Fruit fly (Drosophila melanogaster): ENCODE data around the gene TwdlZ.
A peak's percentile ranks its signal among the peaks of the same experiment; 100 is the strongest.

Gene TwdlZ

dm6 chrX:16761531-16761930, 23.6 kb downstream of the TwdlZ start:
- TF ChIP-seq CG12768 (GFP tag; optimal IDR thresholded peaks at IDR 0.05) (no peak), CG11617 (GFP tag; optimal IDR thresholded peaks at IDR 0.05) (no peak), CG33017 (tag; optimal IDR thresholded peaks at IDR 0.05) (no peak), Clk (GFP tag; optimal IDR thresholded peaks at IDR 0.05) (no peak), CG14711 (tag; optimal IDR thresholded peaks at IDR 0.05) (no peak), cic (GFP tag; optimal IDR thresholded peaks at IDR 0.05) (no peak), CG7101 (tag; optimal IDR thresholded peaks at IDR 0.05) (no peak), cnc (optimal IDR thresholded peaks at IDR 0.05) (no peak), kay (GFP tag; ENCODE audit: borderline replicate concordance) (no peak), Mnt (GFP tag; optimal IDR thresholded peaks at IDR 0.05) (no peak), CG1620 (GFP tag; optimal IDR thresholded peaks at IDR 0.05) (no peak), ovo (GFP tag; optimal IDR thresholded peaks at IDR 0.05) (no peak)

DNA sequence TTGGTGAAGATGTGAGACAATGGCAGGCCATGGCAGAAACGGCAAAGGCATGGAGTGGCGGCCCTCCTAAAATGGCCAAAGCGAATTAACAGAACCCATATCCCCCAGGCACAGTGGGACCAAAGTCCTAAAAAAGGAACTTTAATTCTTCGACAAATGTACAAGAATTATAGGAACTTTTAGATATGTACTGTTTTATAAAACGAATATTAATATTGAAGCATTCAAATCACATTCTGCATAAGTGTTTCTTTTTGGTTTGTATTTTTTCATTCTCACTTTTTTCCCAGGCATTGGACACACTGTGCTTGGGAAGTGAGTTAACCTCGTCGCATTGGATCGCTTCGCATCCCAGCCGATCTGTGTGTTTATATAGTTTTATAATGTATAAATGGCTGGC, 27.0 kb downstream of the TwdlZ start:
- TF ChIP-seq cic (GFP tag; optimal IDR thresholded peaks at IDR 0.05) (no peak), CG33017 (tag; optimal IDR thresholded peaks at IDR 0.05) (no peak), tj (GFP tag; optimal IDR thresholded peaks at IDR 0.05) (no peak), toe (GFP tag; optimal IDR thresholded peaks at IDR 0.05) (no peak), cnc (optimal IDR thresholded peaks at IDR 0.05) (no peak), ovo (GFP tag; optimal IDR thresholded peaks at IDR 0.05) (no peak), CG7045 (GFP tag; optimal IDR thresholded peaks at IDR 0.05) (no peak), CG5204 (GFP tag; optimal IDR thresholded peaks at IDR 0.05) (no peak), kay (GFP tag; ENCODE audit: borderline replicate concordance) (no peak), bab1 (GFP tag; optimal IDR thresholded peaks at IDR 0.05) (no peak), CG1620 (GFP tag; optimal IDR thresholded peaks at IDR 0.05) (no peak)

- TF ChIP-seq CG14711 (tag; optimal IDR thresholded peaks at IDR 0.05): no peak
- no peak for TF ChIP-seq Clk (GFP tag; optimal IDR thresholded peaks at IDR 0.05)
- no peak for TF ChIP-seq cnc (optimal IDR thresholded peaks at IDR 0.05)
- no peak for TF ChIP-seq Hr96 (GFP tag; optimal IDR thresholded peaks at IDR 0.05)
- no peak for TF ChIP-seq tj (GFP tag; optimal IDR thresholded peaks at IDR 0.05)
- no peak for TF ChIP-seq CG7045 (GFP tag; optimal IDR thresholded peaks at IDR 0.05)
- TF ChIP-seq toe (GFP tag; optimal IDR thresholded peaks at IDR 0.05): no peak
- TF ChIP-seq CG11617 (GFP tag; optimal IDR thresholded peaks at IDR 0.05): no peak
- TF ChIP-seq cic (GFP tag; optimal IDR thresholded peaks at IDR 0.05): no peak
- TF ChIP-seq CG7101 (tag; optimal IDR thresholded peaks at IDR 0.05): no peak
- TF ChIP-seq CG5204 (GFP tag; optimal IDR thresholded peaks at IDR 0.05): no peak
- TF ChIP-seq pad (GFP tag; optimal IDR thresholded peaks at IDR 0.05): no peak
- TF ChIP-seq bab1 (GFP tag; optimal IDR thresholded peaks at IDR 0.05): no peak
- no peak for TF ChIP-seq CG1620 (GFP tag; optimal IDR thresholded peaks at IDR 0.05)
Observed at dm6 chrX:16765809-16766208, 27.8 kb downstream of the TwdlZ start.

DNA sequence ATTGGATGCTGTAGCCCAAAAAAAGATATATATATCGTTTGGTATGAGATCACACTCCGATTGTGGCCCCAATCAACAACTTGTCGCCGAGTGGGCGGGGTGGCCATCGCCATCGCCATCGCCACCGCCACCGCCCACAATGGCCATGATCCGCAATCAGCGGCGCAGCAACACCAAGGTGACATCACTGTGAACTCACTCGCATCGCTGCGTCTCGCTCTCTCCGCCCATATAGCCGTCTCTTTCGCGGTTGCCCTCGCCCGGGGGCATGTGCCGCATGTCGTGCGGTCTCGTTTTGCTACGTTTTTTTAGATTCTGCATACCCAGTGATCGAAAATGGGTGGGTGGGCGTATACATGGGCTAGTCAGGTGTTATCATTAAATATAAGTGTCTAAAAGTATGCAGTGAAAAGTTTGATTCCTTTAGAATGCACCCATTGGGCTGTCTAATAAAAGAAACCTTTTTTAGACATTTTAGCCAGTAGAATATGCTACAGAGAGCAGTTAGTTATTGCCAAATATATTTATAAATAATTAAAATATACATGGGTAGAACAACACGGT, 29.0 kb downstream of the TwdlZ start:
- TF ChIP-seq ovo (GFP tag; optimal IDR thresholded peaks at IDR 0.05): no peak
- no peak for TF ChIP-seq kay (GFP tag; ENCODE audit: borderline replicate concordance)
- no peak for TF ChIP-seq bab1 (GFP tag; optimal IDR thresholded peaks at IDR 0.05)
- no peak for TF ChIP-seq cic (GFP tag; optimal IDR thresholded peaks at IDR 0.05)
- no peak for TF ChIP-seq tj (GFP tag; optimal IDR thresholded peaks at IDR 0.05)
- TF ChIP-seq CG11617 (GFP tag; optimal IDR thresholded peaks at IDR 0.05): no peak
- no peak for TF ChIP-seq Mnt (GFP tag; optimal IDR thresholded peaks at IDR 0.05)
- TF ChIP-seq cnc (optimal IDR thresholded peaks at IDR 0.05): no peak

- TF ChIP-seq CG14711 (tag; optimal IDR thresholded peaks at IDR 0.05) (no peak), toe (GFP tag; optimal IDR thresholded peaks at IDR 0.05) (no peak), CG5204 (GFP tag; optimal IDR thresholded peaks at IDR 0.05) (no peak), kay (GFP tag; ENCODE audit: borderline replicate concordance) (no peak), pad (GFP tag; optimal IDR thresholded peaks at IDR 0.05) (no peak), CG11617 (GFP tag; optimal IDR thresholded peaks at IDR 0.05) (no peak)
Observed at dm6 chrX:16768770-16769169, 30.8 kb downstream of the TwdlZ start.

DNA sequence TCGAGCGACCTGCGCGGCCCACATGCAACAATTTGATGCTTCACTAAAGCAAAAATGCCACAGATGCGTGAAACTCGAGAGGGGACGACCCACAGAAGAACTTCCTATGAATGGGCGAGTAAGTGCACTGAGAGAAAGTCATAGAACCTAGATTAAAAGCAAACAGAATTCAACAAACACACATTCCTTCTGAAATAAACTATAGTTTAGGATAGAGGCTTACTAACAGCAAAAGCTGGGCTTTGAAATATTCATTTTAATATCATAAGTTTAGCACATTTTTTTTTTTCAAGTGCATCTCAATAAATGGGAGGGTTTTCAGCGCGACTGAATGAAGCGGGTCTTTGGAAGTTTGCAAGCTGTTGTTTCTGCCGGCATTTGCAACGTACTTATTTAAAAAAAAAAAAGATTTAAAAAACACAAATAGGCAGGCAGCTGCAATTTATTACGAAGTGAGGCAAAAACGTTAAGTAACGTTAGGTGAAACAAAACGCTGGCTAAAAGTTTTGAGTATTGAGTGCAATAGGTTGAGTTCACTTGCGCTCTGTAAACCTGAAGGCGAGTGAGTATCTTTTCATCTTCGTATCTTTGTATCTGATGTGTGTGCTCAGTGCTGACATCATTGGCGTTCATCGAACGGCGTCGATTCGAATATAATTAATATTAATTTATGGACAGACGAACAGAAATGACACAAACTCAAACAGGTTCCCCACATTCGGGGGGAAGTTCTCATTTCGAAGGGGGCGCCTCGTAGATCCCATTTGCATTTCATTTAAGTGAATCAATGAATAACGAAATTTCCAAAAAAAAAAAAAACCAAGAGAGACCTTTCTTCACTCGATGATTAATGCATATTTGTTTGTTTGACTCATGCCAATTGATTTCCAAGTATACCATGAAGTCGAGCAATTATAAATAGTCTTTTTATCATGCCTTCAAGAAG, 35.2 kb downstream of the TwdlZ start:
- no peak for TF ChIP-seq cic (GFP tag; optimal IDR thresholded peaks at IDR 0.05)
- TF ChIP-seq CG11617 (GFP tag; optimal IDR thresholded peaks at IDR 0.05): no peak
- TF ChIP-seq CG14711 (tag; optimal IDR thresholded peaks at IDR 0.05): peak; percentile 9
